Worm (Caenorhabditis elegans) whole organism, young adult: ENCODE measurements around the gene crn-7.

Experiments
- B0019.2 ChIP-seq: fragments of 200-800 bp; sonication (Bioruptor generic); conservative IDR thresholded peaks from 2 replicates; pipeline ENCODE4 v1.3.6; 2022; ENCODE audit warnings: missing genetic modification reagents, missing genetic modification characterization, missing compliant biosample characterization
- B0261.1 ChIP-seq: sonication (generic microtip); optimal IDR thresholded peaks from 2 replicates; lab custom pipeline; 2016; ENCODE audit warnings: mild to moderate bottlenecking, missing genetic modification characterization, moderate library complexity, missing compliant biosample characterization
- C17E4.6 ChIP-seq: fragments of 200-800 bp; sonication (Bioruptor generic); IDR thresholded peaks from 2 replicates; pipeline ENCODE4 v1.3.6; 2022; ENCODE audit warnings: missing genetic modification reagents, missing genetic modification characterization, missing compliant biosample characterization
- D2030.7 ChIP-seq: fragments of 200-800 bp; sonication (Bioruptor generic); IDR thresholded peaks from 2 replicates; pipeline ENCODE4 v1.3.6; 2022; ENCODE audit warnings: missing genetic modification reagents, missing genetic modification characterization, missing compliant biosample characterization
- F33H1.4 ChIP-seq: fragments of 200-800 bp; sonication (Bioruptor generic); IDR thresholded peaks from 2 replicates; pipeline ENCODE4 v1.3.6; 2022; ENCODE audit warnings: missing genetic modification reagents, missing genetic modification characterization, missing compliant biosample characterization
- F39B2.1 ChIP-seq: fragments of 200-800 bp; sonication (Bioruptor generic); IDR thresholded peaks from 2 replicates; pipeline ENCODE4 v1.3.6; 2022; ENCODE audit warnings: missing genetic modification reagents, missing genetic modification characterization, missing compliant biosample characterization
- F49E8.2 ChIP-seq: sonication (generic microtip); optimal IDR thresholded peaks from 3 replicates; lab custom pipeline; 2017; ENCODE audit warnings: missing genetic modification characterization, mild to moderate bottlenecking, missing compliant biosample characterization, antibody characterized with exemption, moderate library complexity; ENCODE audit not compliant: insufficient read depth
- F55B11.4 ChIP-seq: sonication (generic microtip); optimal IDR thresholded peaks from 2 replicates; lab custom pipeline; 2016; ENCODE audit warnings: missing compliant biosample characterization, missing genetic modification characterization, borderline replicate concordance; ENCODE audit not compliant: insufficient read depth
- T26A5.8 ChIP-seq: sonication (generic microtip); optimal IDR thresholded peaks from 2 replicates; lab custom pipeline; 2016; ENCODE audit warnings: missing genetic modification characterization, missing compliant biosample characterization
- Y53G8AR.9 ChIP-seq: fragments of 200-800 bp; sonication (Bioruptor generic); conservative IDR thresholded peaks from 2 replicates; pipeline ENCODE4 v1.3.6; 2022; ENCODE audit warnings: missing genetic modification reagents, missing genetic modification characterization, missing compliant biosample characterization
- ZK185.1 ChIP-seq: sonication (generic microtip); optimal IDR thresholded peaks from 2 replicates; lab custom pipeline; 2016; ENCODE audit warnings: mild to moderate bottlenecking, missing genetic modification characterization, missing compliant biosample characterization; ENCODE audit not compliant: poor library complexity, severe bottlenecking
- ama-1 ChIP-seq, 3 experiments: fragments of 150-350 bp in 1 of 3; sonication (generic microtip) in 2 of 3; optimal IDR thresholded peaks; 2 replicates each; lab custom pipeline; 2014 to 2018; ENCODE audit warnings: missing biosample characterization in 2 of 3, missing genetic modification characterization in 2 of 3, missing genetic modification reagents in 2 of 3
- athp-1 ChIP-seq: sonication (generic microtip); optimal IDR thresholded peaks from 2 replicates; lab custom pipeline; 2017; ENCODE audit warnings: mild to moderate bottlenecking, missing genetic modification characterization, missing compliant biosample characterization
- attf-3 ChIP-seq: fragments of 200-800 bp; sonication (Bioruptor generic); conservative IDR thresholded peaks from 2 replicates; pipeline ENCODE4 v1.3.6; 2022; ENCODE audit warnings: missing genetic modification reagents, missing genetic modification characterization, missing compliant biosample characterization
- attf-6 ChIP-seq: fragments of 200-800 bp; sonication (Bioruptor generic); IDR thresholded peaks from 2 replicates; pipeline ENCODE4 v1.3.6; 2022; ENCODE audit warnings: missing genetic modification reagents, missing genetic modification characterization, missing compliant biosample characterization
- cebp-2 ChIP-seq: fragments of 200-800 bp; sonication (Bioruptor generic); IDR thresholded peaks from 2 replicates; pipeline ENCODE4 v1.3.6; 2022; ENCODE audit warnings: missing genetic modification characterization, missing compliant biosample characterization
- ceh-27 ChIP-seq: fragments of 200-800 bp; sonication (Bioruptor generic); optimal IDR thresholded peaks from 2 replicates; lab custom pipeline; 2018; ENCODE audit warnings: mild to moderate bottlenecking, missing genetic modification characterization, moderate library complexity, missing compliant biosample characterization
- chd-7 ChIP-seq: sonication (generic microtip); optimal IDR thresholded peaks from 2 replicates; lab custom pipeline; 2016; ENCODE audit warnings: mild to moderate bottlenecking, missing genetic modification characterization, moderate library complexity, missing compliant biosample characterization
- die-1 ChIP-seq: sonication (generic microtip); optimal IDR thresholded peaks from 2 replicates; lab custom pipeline; 2016; ENCODE audit warnings: missing genotype, mild to moderate bottlenecking, missing genetic modification characterization, missing compliant biosample characterization
- dpff-1 ChIP-seq: sonication (generic microtip); optimal IDR thresholded peaks from 2 replicates; lab custom pipeline; 2017; ENCODE audit warnings: mild to moderate bottlenecking, missing genetic modification characterization, missing compliant biosample characterization
- dpl-1 ChIP-seq: fragments of 150-350 bp; optimal IDR thresholded peaks from 2 replicates; lab custom pipeline; 2014; ENCODE audit warnings: missing biosample characterization, missing genetic modification reagents, missing genetic modification characterization
- hmg-1.2 ChIP-seq: fragments of 200-800 bp; sonication (Bioruptor generic); IDR thresholded peaks from 2 replicates; pipeline ENCODE4 v1.3.6; 2022; ENCODE audit warnings: missing genetic modification reagents, missing genetic modification characterization, missing compliant biosample characterization
- hsf-1 ChIP-seq: fragments of 200-800 bp; sonication (Bioruptor generic); IDR thresholded peaks from 2 replicates; pipeline ENCODE4 v1.3.6; 2022; ENCODE audit warnings: missing genetic modification reagents, missing genetic modification characterization, missing compliant biosample characterization
- lir-1 ChIP-seq: fragments of 200-800 bp; sonication (Bioruptor generic); conservative IDR thresholded peaks from 2 replicates; pipeline ENCODE4 v1.3.6; 2022; ENCODE audit warnings: missing genetic modification reagents, missing genetic modification characterization, missing compliant biosample characterization
- lsl-1 ChIP-seq: fragments of 200-800 bp; sonication (Bioruptor generic); optimal IDR thresholded peaks from 2 replicates; lab custom pipeline; 2018; ENCODE audit warnings: mild to moderate bottlenecking, missing genetic modification characterization, moderate library complexity, missing compliant biosample characterization
- madf-10 ChIP-seq: sonication (generic microtip); optimal IDR thresholded peaks from 2 replicates; lab custom pipeline; 2016; ENCODE audit warnings: mild to moderate bottlenecking, missing genetic modification characterization, missing compliant biosample characterization
- madf-8 ChIP-seq: fragments of 200-800 bp; sonication (Bioruptor generic); conservative IDR thresholded peaks from 2 replicates; pipeline ENCODE4 v1.3.6; 2022; ENCODE audit warnings: missing genetic modification reagents, missing genetic modification characterization, missing compliant biosample characterization
- nfya-1 ChIP-seq: sonication (generic microtip); optimal IDR thresholded peaks from 2 replicates; lab custom pipeline; 2017; ENCODE audit warnings: antibody characterized with exemption, missing compliant biosample characterization, missing genetic modification characterization, borderline replicate concordance; ENCODE audit not compliant: insufficient read depth
- nfya-2 ChIP-seq: fragments of 200-800 bp; sonication (Bioruptor generic); IDR thresholded peaks from 2 replicates; pipeline ENCODE4 v1.3.6; 2022; ENCODE audit warnings: missing genetic modification reagents, missing genetic modification characterization, missing compliant biosample characterization
- rcor-1 ChIP-seq: fragments of 200-800 bp; sonication (Bioruptor generic); IDR thresholded peaks from 2 replicates; pipeline ENCODE4 v1.3.6; 2022; ENCODE audit warnings: missing genetic modification reagents, missing genetic modification characterization, missing compliant biosample characterization
- rec-8 ChIP-seq, 2 experiments: sonication (generic microtip); optimal IDR thresholded peaks; 2 replicates each; lab custom pipeline; 2016; ENCODE audit warnings: mild to moderate bottlenecking in 2 of 2, missing genetic modification characterization in 2 of 2, missing genetic modification reagents in 2 of 2, missing genotype in 2 of 2, missing biosample characterization in 1 of 2, missing compliant biosample characterization in 1 of 2, moderate library complexity in 1 of 2
- snpc-4 ChIP-seq, 5 experiments: fragments of 150-350 bp in 1 of 5; sonication (generic microtip) in 4 of 5; optimal IDR thresholded peaks; 2 replicates each; lab custom pipeline; 2014 to 2018; ENCODE audit warnings: missing genetic modification characterization in 5 of 5, missing biosample characterization in 3 of 5, antibody characterized with exemption in 2 of 5, mild to moderate bottlenecking in 2 of 5, missing compliant biosample characterization in 2 of 5, missing genotype in 2 of 5, moderate library complexity in 2 of 5, missing genetic modification reagents in 1 of 5
- xnd-1 ChIP-seq: sonication (generic microtip); optimal IDR thresholded peaks from 2 replicates; lab custom pipeline; 2016; ENCODE audit warnings: missing genotype, missing genetic modification reagents, missing genetic modification characterization, missing compliant biosample characterization
- zim-3 ChIP-seq: sonication (generic microtip); optimal IDR thresholded peaks from 2 replicates; lab custom pipeline; 2017; ENCODE audit warnings: mild to moderate bottlenecking, missing genetic modification characterization, moderate library complexity, missing compliant biosample characterization
- ztf-22 ChIP-seq: fragments of 200-800 bp; sonication (Bioruptor generic); optimal IDR thresholded peaks from 2 replicates; lab custom pipeline; 2018; ENCODE audit warnings: mild to moderate bottlenecking, missing genetic modification characterization, moderate library complexity, missing compliant biosample characterization

crn-7 gene

ce11 chrIII:8250007-8250683 lies 18.2 kb upstream of the crn-7 start, which contains the start of gene knl-1 (continued):
- no peak for TF ChIP-seq ama-1 (optimal IDR thresholded peaks at IDR 0.05; lab: Kevin White, UChicago)
- no peak for TF ChIP-seq ama-1 (GFP tag; optimal IDR thresholded peaks at IDR 0.05; lab: Kevin White, UChicago)
- no peak for TF ChIP-seq B0261.1 (tag; lab: Kevin White, UChicago)
- TF ChIP-seq attf-3 (GFP tag; lab: Robert Waterston, UW) = peak; percentile 63; the same call in 1 of the 2 replicates
- no peak for TF ChIP-seq die-1 (tag; lab: Kevin White, UChicago)
- no peak for TF ChIP-seq zim-3 (tag; lab: Kevin White, UChicago)
- TF ChIP-seq D2030.7 (GFP tag; lab: Robert Waterston, UW) = peak; percentile 74
- TF ChIP-seq hsf-1 (GFP tag; lab: Robert Waterston, UW) = no peak
- peak; percentile 46; the same call in 1 of the 2 replicates for TF ChIP-seq hmg-1.2 (GFP tag; lab: Robert Waterston, UW)
- TF ChIP-seq ceh-27 (GFP tag; lab: Kevin White, UChicago) = peak; percentile 30
- no peak for TF ChIP-seq xnd-1
- TF ChIP-seq F33H1.4 (GFP tag; lab: Robert Waterston, UW) = peak; percentile 44
- no peak for TF ChIP-seq nfya-1 (tag; lab: Kevin White, UChicago)
- peak; percentile 51; the same call in 1 of the 2 replicates for TF ChIP-seq madf-8 (GFP tag; lab: Robert Waterston, UW)
- no peak for TF ChIP-seq F55B11.4 (tag; lab: Kevin White, UChicago)
- peak; percentile 4 for TF ChIP-seq madf-10 (tag; lab: Kevin White, UChicago)
- TF ChIP-seq cebp-2 (GFP tag; lab: Robert Waterston, UW) = no peak
- peak; percentile 75 for TF ChIP-seq lsl-1 (GFP tag; lab: Kevin White, UChicago)
- TF ChIP-seq snpc-4 (GFP tag; optimal IDR thresholded peaks at IDR 0.05; lab: Kevin White, UChicago) = no peak
- TF ChIP-seq snpc-4 (tag; optimal IDR thresholded peaks at IDR 0.05; lab: Kevin White, UChicago) = peak in 1 of 4 experiments; percentile 59
- no peak for TF ChIP-seq lir-1 (GFP tag; lab: Robert Waterston, UW)
- TF ChIP-seq athp-1 (tag; lab: Kevin White, UChicago) = no peak
- no peak for TF ChIP-seq ztf-22
- no peak for TF ChIP-seq ZK185.1 (tag; lab: Kevin White, UChicago)
- TF ChIP-seq chd-7 = no peak

DNA sequence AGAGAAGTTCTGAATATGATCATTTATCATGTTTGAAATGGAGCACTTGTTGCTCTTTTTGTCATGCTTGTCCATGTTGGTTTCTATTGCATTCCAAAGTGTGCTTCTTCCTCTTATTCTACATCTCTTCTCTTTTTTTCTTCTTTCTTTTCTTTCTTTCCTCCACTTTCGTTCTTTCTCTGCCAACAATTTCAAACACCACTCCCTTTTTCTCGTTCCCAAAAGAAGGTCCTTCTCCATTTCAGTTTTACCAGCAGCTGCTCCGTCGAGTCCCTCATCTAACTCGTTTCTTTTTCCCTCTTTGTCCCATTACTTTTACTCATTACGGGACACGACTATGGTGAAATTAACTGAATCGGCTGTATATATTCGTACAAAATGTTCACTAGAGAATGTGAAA lies 13.4 kb upstream of the crn-7 start, which contains the start of gene F09G8.5:
Gene F09G8.5, plus strand, starts transcription at position 38 of the 400 bp plus-strand sequence.
- TF ChIP-seq dpl-1 = no peak
- no peak for TF ChIP-seq die-1 (tag; lab: Kevin White, UChicago)
- no peak for TF ChIP-seq rcor-1 (GFP tag; lab: Robert Waterston, UW)
- no peak for TF ChIP-seq F39B2.1 (GFP tag; lab: Robert Waterston, UW)
- no peak for TF ChIP-seq F49E8.2
- TF ChIP-seq Y53G8AR.9 (GFP tag; lab: Robert Waterston, UW) = no peak
- TF ChIP-seq xnd-1 = no peak
- TF ChIP-seq attf-6 = no peak
- TF ChIP-seq T26A5.8 (tag; lab: Kevin White, UChicago) = no peak
- TF ChIP-seq B0019.2 = no peak
- no peak for TF ChIP-seq rec-8 (tag; optimal IDR thresholded peaks at IDR 0.05; lab: Kevin White, UChicago)
- no peak for TF ChIP-seq nfya-2 (GFP tag; lab: Robert Waterston, UW)
- TF ChIP-seq dpff-1 = no peak
- no peak for TF ChIP-seq C17E4.6 (GFP tag; lab: Robert Waterston, UW)
